Fruit fly (Drosophila melanogaster) whole organism, prepupa: ENCODE results near the gene JIL-1.

ENCODE experiments used
- CG11902 ChIP-seq: fragments of 200-800 bp; sonication (Bioruptor generic); optimal IDR thresholded peaks from 3 replicates; lab custom pipeline; 2016; ENCODE audit warnings: missing biosample characterization, missing genetic modification characterization
- CG15336 ChIP-seq: fragments of 200-800 bp; sonication (Bioruptor generic); IDR thresholded peaks from 2 replicates; pipeline ENCODE4 v1.3.6; 2022; ENCODE audit warnings: missing biosample characterization, missing genetic modification characterization
- CG1621 ChIP-seq: fragments of 200-800 bp; sonication (Bioruptor generic); optimal IDR thresholded peaks from 3 replicates; lab custom pipeline; 2018; ENCODE audit warnings: missing biosample characterization, mild to moderate bottlenecking, missing genetic modification characterization
- CG16779 ChIP-seq: fragments of 200-800 bp; sonication (Bioruptor generic); optimal IDR thresholded peaks from 3 replicates; lab custom pipeline; 2017; ENCODE audit warnings: missing biosample characterization, mild to moderate bottlenecking, missing genetic modification characterization
- CG31627 ChIP-seq: fragments of 200-800 bp; sonication (Bioruptor generic); optimal IDR thresholded peaks from 3 replicates; lab custom pipeline; 2016; ENCODE audit warnings: missing biosample characterization, missing genetic modification characterization
- CG34406 ChIP-seq: fragments of 200-800 bp; sonication (Bioruptor generic); optimal IDR thresholded peaks from 3 replicates; lab custom pipeline; 2016; ENCODE audit warnings: missing biosample characterization, missing genetic modification characterization
- CG4318 ChIP-seq: fragments of 200-800 bp; sonication (Bioruptor generic); optimal IDR thresholded peaks from 3 replicates; lab custom pipeline; 2017; ENCODE audit warnings: missing biosample characterization, mild to moderate bottlenecking, missing genetic modification characterization
- CG6163 ChIP-seq: fragments of 200-800 bp; sonication (Bioruptor generic); IDR thresholded peaks from 3 replicates; pipeline ENCODE4 v1.3.6; 2022; ENCODE audit warnings: missing biosample characterization, missing genetic modification characterization
- CG6792 ChIP-seq: fragments of 200-800 bp; sonication (Bioruptor generic); optimal IDR thresholded peaks from 3 replicates; lab custom pipeline; 2016; ENCODE audit warnings: missing biosample characterization, missing genetic modification characterization
- CG6808 ChIP-seq: fragments of 200-800 bp; sonication (Bioruptor generic); optimal IDR thresholded peaks from 3 replicates; lab custom pipeline; 2017; ENCODE audit warnings: missing biosample characterization, missing genetic modification characterization, mild to moderate bottlenecking, moderate library complexity, missing genetic modification reagents
- CG6854 ChIP-seq: fragments of 200-800 bp; sonication (Bioruptor generic); optimal IDR thresholded peaks from 2 replicates; lab custom pipeline; 2017; ENCODE audit warnings: missing biosample characterization, mild to moderate bottlenecking, missing genetic modification characterization
- CG7368 ChIP-seq: fragments of 200-800 bp; sonication (Bioruptor generic); optimal IDR thresholded peaks from 3 replicates; lab custom pipeline; 2016; ENCODE audit warnings: missing biosample characterization, missing genetic modification characterization
- CG8119 ChIP-seq: fragments of 200-800 bp; sonication (Bioruptor generic); IDR thresholded peaks from 3 replicates; pipeline ENCODE4 v1.3.6; 2022; ENCODE audit warnings: missing biosample characterization, missing genetic modification characterization
- CG9139 ChIP-seq: fragments of 200-800 bp; sonication (Bioruptor generic); optimal IDR thresholded peaks from 3 replicates; lab custom pipeline; 2017; ENCODE audit warnings: missing biosample characterization, mild to moderate bottlenecking, missing genetic modification characterization
- Eip78C ChIP-seq: fragments of 200-800 bp; sonication (Bioruptor generic); peaks from one replicate; lab custom pipeline; 2016; ENCODE audit warnings: missing biosample characterization, missing genetic modification characterization
- Gug ChIP-seq: fragments of 200-800 bp; sonication (Bioruptor generic); IDR thresholded peaks from 2 replicates; pipeline ENCODE4 v1.3.6; 2022; ENCODE audit warnings: missing biosample characterization, missing genetic modification characterization
- Hr39 ChIP-seq: fragments of 200-800 bp; sonication (Bioruptor generic); optimal IDR thresholded peaks from 2 replicates; lab custom pipeline; 2016; ENCODE audit warnings: missing biosample characterization, missing genetic modification characterization
- Met ChIP-seq: fragments of 200-800 bp; sonication (Bioruptor generic); optimal IDR thresholded peaks from 3 replicates; lab custom pipeline; 2016; ENCODE audit warnings: missing biosample characterization, missing genetic modification characterization
- Smox ChIP-seq: fragments of 200-800 bp; sonication (Bioruptor generic); optimal IDR thresholded peaks from 3 replicates; lab custom pipeline; 2016; ENCODE audit warnings: missing biosample characterization, missing genetic modification characterization
- Sox102F ChIP-seq: fragments of 200-800 bp; sonication (Bioruptor generic); optimal IDR thresholded peaks from 2 replicates; lab custom pipeline; 2016; ENCODE audit warnings: missing biosample characterization, mild to moderate bottlenecking, missing genetic modification characterization
- Sox14 ChIP-seq: fragments of 200-800 bp; sonication (Bioruptor generic); optimal IDR thresholded peaks from 3 replicates; lab custom pipeline; 2016; ENCODE audit warnings: missing biosample characterization, missing genetic modification characterization
- Sox15 ChIP-seq: fragments of 200-800 bp; sonication (Bioruptor generic); optimal IDR thresholded peaks from 3 replicates; lab custom pipeline; 2016; ENCODE audit warnings: missing biosample characterization, missing genetic modification characterization
- achi ChIP-seq: fragments of 200-800 bp; sonication (Bioruptor generic); optimal IDR thresholded peaks from 3 replicates; lab custom pipeline; 2016; ENCODE audit warnings: missing biosample characterization, missing genetic modification characterization
- acj6 ChIP-seq: fragments of 200-800 bp; sonication (Bioruptor generic); optimal IDR thresholded peaks from 3 replicates; lab custom pipeline; 2016; ENCODE audit warnings: missing biosample characterization, missing genetic modification characterization
- cyc ChIP-seq: fragments of 200-800 bp; sonication (Bioruptor generic); optimal IDR thresholded peaks from 3 replicates; lab custom pipeline; 2016; ENCODE audit warnings: missing biosample characterization, missing genetic modification characterization
- fd59A ChIP-seq: fragments of 200-800 bp; sonication (Bioruptor generic); optimal IDR thresholded peaks from 2 replicates; lab custom pipeline; 2017; ENCODE audit warnings: missing biosample characterization, mild to moderate bottlenecking, missing genetic modification characterization, missing genetic modification reagents
- fd85E ChIP-seq: fragments of 200-800 bp; sonication (Bioruptor generic); optimal IDR thresholded peaks from 3 replicates; lab custom pipeline; 2016; ENCODE audit warnings: missing biosample characterization, missing genetic modification characterization
- fkh ChIP-seq: fragments of 200-800 bp; sonication (Bioruptor generic); optimal IDR thresholded peaks from 3 replicates; lab custom pipeline; 2017; ENCODE audit warnings: missing biosample characterization, mild to moderate bottlenecking, missing genetic modification characterization, moderate library complexity
- pdm3 ChIP-seq: fragments of 200-800 bp; sonication (Bioruptor generic); optimal IDR thresholded peaks from 3 replicates; lab custom pipeline; 2016; ENCODE audit warnings: missing biosample characterization, missing genetic modification characterization
- salr ChIP-seq, 2 experiments: fragments of 200-800 bp; sonication (Bioruptor generic); optimal IDR thresholded peaks; 3 replicates each; lab custom pipeline; 2016 to 2018; ENCODE audit warnings: missing biosample characterization in 2 of 2, missing genetic modification characterization in 2 of 2, mild to moderate bottlenecking in 1 of 2
- spab ChIP-seq: fragments of 200-800 bp; sonication (Bioruptor generic); optimal IDR thresholded peaks from 2 replicates; lab custom pipeline; 2017; ENCODE audit warnings: missing biosample characterization, mild to moderate bottlenecking, missing genetic modification characterization, missing genetic modification reagents
- ss ChIP-seq, 2 experiments: fragments of 200-800 bp; sonication (Bioruptor generic); optimal IDR thresholded peaks; 2 replicates in 1 of 2; 3 replicates in 1 of 2; lab custom pipeline; 2017 to 2018; ENCODE audit warnings: mild to moderate bottlenecking in 2 of 2, missing biosample characterization in 2 of 2, missing genetic modification characterization in 2 of 2, moderate library complexity in 1 of 2
- svp ChIP-seq: fragments of 200-800 bp; sonication (Bioruptor generic); peaks from one replicate; lab custom pipeline; 2016; ENCODE audit warnings: missing biosample characterization, missing genetic modification characterization
- topi ChIP-seq: fragments of 200-800 bp; sonication (Bioruptor generic); optimal IDR thresholded peaks from 3 replicates; lab custom pipeline; 2016; ENCODE audit warnings: missing biosample characterization, missing genetic modification characterization

JIL-1 gene

dm6 chr3L:11112427-11112826, 19.4 kb upstream of the JIL-1 start:
- TF ChIP-seq CG31627 (GFP tag; lab: Kevin White, UChicago) (no peak), achi (no peak), Sox102F (GFP tag; lab: Kevin White, UChicago) (no peak)

dm6 chr3L:11109454-11109853, 16.5 kb upstream of the JIL-1 start, which contains the start of the genes CG34012 and emei:
TSS of gene CG34012 (minus strand) at chr3L:11109505.
TSS of gene emei (plus strand) at chr3L:11109690.
- TF ChIP-seq svp (no peak), Sox14 (peak; percentile 6)
- TF ChIP-seq, all 60 proteins: peak for 1

DNA sequence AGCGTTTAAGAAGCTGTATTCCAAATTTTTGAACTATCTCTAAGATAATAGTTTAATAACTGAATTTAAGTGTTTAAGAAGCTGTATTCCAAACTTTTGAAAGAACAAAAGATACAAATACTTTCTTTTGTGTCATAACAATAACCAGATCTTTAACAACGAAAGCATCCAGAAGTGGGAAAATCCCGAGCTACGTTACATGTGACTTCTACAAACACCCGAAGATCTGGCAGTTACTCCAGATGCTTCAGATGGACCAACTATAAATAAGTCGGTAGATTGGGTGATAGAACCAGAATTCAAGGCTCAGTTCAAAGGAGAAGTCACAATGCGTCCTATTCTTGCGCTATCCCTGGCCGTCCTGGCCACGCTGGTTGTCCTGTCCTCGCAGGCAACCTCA, 14.9 kb upstream of the JIL-1 start, which contains the start of gene CG12522:
TSS of gene CG12522 (plus strand) at position 301 of the 400 bp plus-strand sequence.
- TF ChIP-seq fkh (no peak), Smox (GFP tag; lab: Kevin White, UChicago) (no peak), CG7368 (GFP tag; lab: Kevin White, UChicago) (no peak)

- TF ChIP-seq CG16779 (tag; lab: Kevin White, UChicago) (no peak), ss (GFP tag; optimal IDR thresholded peaks at IDR 0.05; lab: Kevin White, UChicago) (no peak), Hr39 (no peak), CG1621 (no peak), Met (GFP tag; lab: Kevin White, UChicago) (no peak), spab (GFP tag; lab: Kevin White, UChicago) (no peak), acj6 (GFP tag; lab: Kevin White, UChicago) (no peak)
These were observed 14.4 kb upstream of the JIL-1 start, which contains the start of gene CG32073 for dm6 chr3L:11107432-11107831. TSS of gene CG32073 (minus strand) at chr3L:11107582.

DNA sequence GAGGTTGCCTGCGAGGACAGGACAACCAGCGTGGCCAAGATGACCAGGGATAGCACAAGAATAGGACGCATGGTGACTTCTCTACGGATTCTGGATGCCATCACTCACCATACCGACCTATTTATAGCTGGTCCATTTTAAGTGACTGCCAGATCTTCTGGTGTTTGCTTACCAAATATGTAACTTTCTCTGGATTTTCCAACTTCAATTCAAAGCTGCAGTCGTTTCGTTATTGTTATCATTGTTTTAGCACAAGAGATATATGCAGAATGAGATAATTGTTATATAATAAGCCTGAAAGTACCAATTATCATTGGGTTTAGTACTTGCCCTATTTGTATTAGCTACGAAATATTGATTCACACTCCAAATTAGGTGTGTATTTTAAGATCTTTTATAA, 10.8 kb upstream of the JIL-1 start, which contains the start of gene CG32071:
TSS of gene CG32071 (minus strand) at position 101 of the 400 bp plus-strand sequence.
- TF ChIP-seq pdm3 = no peak

dm6 chr3L:11102930-11103329, 9.9 kb upstream of the JIL-1 start, which contains the start of gene Elo68alpha:
TSS of gene Elo68alpha (minus strand) at chr3L:11103030.
- no peak for TF ChIP-seq CG9139
- TF ChIP-seq Sox15 (GFP tag; lab: Kevin White, UChicago) = no peak
- TF ChIP-seq Sox14 = no peak
- no peak for TF ChIP-seq fd59A (GFP tag; lab: Kevin White, UChicago)
- no peak for TF ChIP-seq CG11902 (GFP tag; lab: Kevin White, UChicago)

dm6 chr3L:11101598-11101997, 8.6 kb upstream of the JIL-1 start, which contains the start of gene Elo68beta:
TSS of gene Elo68beta (minus strand) at chr3L:11101698.
- no peak for TF ChIP-seq fd85E (GFP tag; lab: Kevin White, UChicago)
- TF ChIP-seq CG6792 (GFP tag; lab: Kevin White, UChicago) = no peak
- no peak for TF ChIP-seq CG8119 (GFP tag; lab: Robert Waterston, UW)
- TF ChIP-seq Smox (GFP tag; lab: Kevin White, UChicago) = no peak
- TF ChIP-seq CG34406 (GFP tag; lab: Kevin White, UChicago) = no peak
- TF ChIP-seq CG15336 = no peak
- no peak for TF ChIP-seq CG4318
- TF ChIP-seq Eip78C = no peak
- no peak for TF ChIP-seq Hr39
- no peak for TF ChIP-seq topi (GFP tag; lab: Kevin White, UChicago)
- no peak for TF ChIP-seq achi
- TF ChIP-seq Gug (GFP tag; lab: Robert Waterston, UW) = no peak
- TF ChIP-seq CG6854 (GFP tag; lab: Kevin White, UChicago) = no peak
- TF ChIP-seq spab (GFP tag; lab: Kevin White, UChicago) = no peak
- TF ChIP-seq cyc (GFP tag; lab: Kevin White, UChicago) = no peak
- no peak for TF ChIP-seq CG6808
- TF ChIP-seq CG6163 = no peak
- TF ChIP-seq salr (GFP tag; optimal IDR thresholded peaks at IDR 0.05; lab: Kevin White, UChicago) = no peak
